Worm (Caenorhabditis elegans) whole organism, midembryonic: ENCODE results near the gene M04C3.2.

Experiments used
- T22C8.4 ChIP-seq: fragments of 200-800 bp; sonication (Bioruptor generic); IDR thresholded peaks from 2 replicates; pipeline ENCODE4 v1.3.6; 2022; ENCODE audit warnings: missing genetic modification characterization, missing compliant biosample characterization
- cog-1 ChIP-seq: sonication (generic microtip); optimal IDR thresholded peaks from 2 replicates; lab custom pipeline; 2016; ENCODE audit warnings: missing genetic modification characterization, missing compliant biosample characterization
- flt-1 ChIP-seq: fragments of 200-800 bp; sonication (Bioruptor generic); IDR thresholded peaks from 2 replicates; pipeline ENCODE4 v1.3.6; 2022; ENCODE audit warnings: missing genetic modification characterization, missing compliant biosample characterization
- klf-2 ChIP-seq: fragments of 200-800 bp; sonication (Bioruptor generic); conservative IDR thresholded peaks from 2 replicates; pipeline ENCODE4 v1.3.6; 2022; ENCODE audit warnings: missing genetic modification reagents, missing genetic modification characterization, missing compliant biosample characterization
- ztf-23 ChIP-seq: fragments of 200-800 bp; sonication (Bioruptor generic); IDR thresholded peaks from 2 replicates; pipeline ENCODE4 v1.3.6; 2022; ENCODE audit warnings: missing genetic modification reagents, missing genetic modification characterization, missing compliant biosample characterization
- ztf-29 ChIP-seq: fragments of 200-800 bp; sonication (Bioruptor generic); IDR thresholded peaks from 2 replicates; pipeline ENCODE4 v1.3.6; 2022; ENCODE audit warnings: missing genetic modification reagents, missing genetic modification characterization, missing compliant biosample characterization

ce11 chrV:19430351-19430913, 18.3 kb downstream of the M04C3.2 start:
- no peak for TF ChIP-seq T22C8.4 (GFP tag; lab: Robert Waterston, UW)
- no peak for TF ChIP-seq ztf-23 (GFP tag; lab: Robert Waterston, UW)
- TF ChIP-seq ztf-29 (GFP tag; lab: Robert Waterston, UW) = peak; percentile 53; the same call in 1 of the 2 replicates
- TF ChIP-seq klf-2 (GFP tag; lab: Robert Waterston, UW) = no peak
- no peak; the same call in 1 of the 2 replicates for TF ChIP-seq flt-1 (GFP tag; lab: Robert Waterston, UW)
- no peak for TF ChIP-seq cog-1 (tag; lab: Kevin White, UChicago)
